Fruit fly (Drosophila melanogaster): ENCODE measurements around the gene CG7768.

The CG7768 gene

dm6 chr3L:14204659-14205568, 13.1 kb upstream of the CG7768 start (continued):
- peak; percentile 51 for TF ChIP-seq ind (GFP tag; optimal IDR thresholded peaks at IDR 0.05)
- no peak for TF ChIP-seq CG3847 (GFP tag; IDR thresholded peaks at IDR 0.05)
- no peak for TF ChIP-seq sr (GFP tag; IDR thresholded peaks at IDR 0.05)
- no peak for TF ChIP-seq CG4617 (GFP tag; optimal IDR thresholded peaks at IDR 0.05; ENCODE audit: borderline replicate concordance)
- no peak for TF ChIP-seq mld (GFP tag; IDR thresholded peaks at IDR 0.05; ENCODE audit: partially characterized antibody)
- TF ChIP-seq CG4328 (GFP tag; optimal IDR thresholded peaks at IDR 0.05), result no peak
- TF ChIP-seq ATbp (GFP tag; optimal IDR thresholded peaks at IDR 0.05), result no peak
- no peak for TF ChIP-seq Blimp-1 (GFP tag; optimal IDR thresholded peaks at IDR 0.05)
- TF ChIP-seq tio (GFP tag; optimal IDR thresholded peaks at IDR 0.05), result peak; percentile 11
- TF ChIP-seq CG2712 (tag; optimal IDR thresholded peaks at IDR 0.05), result peak; percentile 37
- no peak for TF ChIP-seq knrl (GFP tag; IDR thresholded peaks at IDR 0.05; ENCODE audit: partially characterized antibody)
- TF ChIP-seq CG14860 (GFP tag; IDR thresholded peaks at IDR 0.05; ENCODE audit: partially characterized antibody), result no peak
- no peak for TF ChIP-seq CG8359 (GFP tag; optimal IDR thresholded peaks at IDR 0.05; ENCODE audit: borderline replicate concordance)
- no peak for TF ChIP-seq gce (GFP tag; IDR thresholded peaks at IDR 0.05)
- TF ChIP-seq CG13424 (tag; optimal IDR thresholded peaks at IDR 0.05), result peak; percentile 55
- TF ChIP-seq CG13775 (GFP tag; optimal IDR thresholded peaks at IDR 0.05), result no peak
- no peak for TF ChIP-seq CG12104 (GFP tag; optimal IDR thresholded peaks at IDR 0.05)
- no peak for TF ChIP-seq Nf-YB (GFP tag; optimal IDR thresholded peaks at IDR 0.05)
- TF ChIP-seq fd96Cb (tag; optimal IDR thresholded peaks at IDR 0.05), result no peak
- no peak for TF ChIP-seq lola (GFP tag; optimal IDR thresholded peaks at IDR 0.05)
- TF ChIP-seq hb (GFP tag; IDR thresholded peaks at IDR 0.05; ENCODE audit: partially characterized antibody), result no peak
- TF ChIP-seq CrebB (tag; optimal IDR thresholded peaks at IDR 0.05), result no peak
- TF ChIP-seq pb (GFP tag; optimal IDR thresholded peaks at IDR 0.05), result no peak
- TF ChIP-seq CG8290 (GFP tag; optimal IDR thresholded peaks at IDR 0.05), result no peak
- peak in 1 of 2 experiments; percentile 30 for TF ChIP-seq CG8290 (tag; optimal IDR thresholded peaks at IDR 0.05)
- TF ChIP-seq tgo (GFP tag; IDR thresholded peaks at IDR 0.05), result peak; percentile 43; the same call in 1 of the 3 replicates
- no peak for TF ChIP-seq CG4820 (GFP tag; optimal IDR thresholded peaks at IDR 0.05)
- TF ChIP-seq CG10959 (GFP tag; IDR thresholded peaks at IDR 0.05), result no peak
- no peak for TF ChIP-seq wdn (GFP tag; IDR thresholded peaks at IDR 0.05)
- no peak for TF ChIP-seq Ets97D (GFP tag; optimal IDR thresholded peaks at IDR 0.05)
- TF ChIP-seq CG15011 (GFP tag; optimal IDR thresholded peaks at IDR 0.05), result no peak
- peak; percentile 19 for TF ChIP-seq CG34376 (GFP tag; optimal IDR thresholded peaks at IDR 0.05)
- no peak for TF ChIP-seq CG12299 (tag; optimal IDR thresholded peaks at IDR 0.05)
- no peak for TF ChIP-seq cato (GFP tag; optimal IDR thresholded peaks at IDR 0.05; ENCODE audit: borderline replicate concordance)
- no peak for TF ChIP-seq CG17385 (GFP tag; optimal IDR thresholded peaks at IDR 0.05)
- TF ChIP-seq crp (GFP tag; optimal IDR thresholded peaks at IDR 0.05), result no peak
- TF ChIP-seq CG6272 (GFP tag; IDR thresholded peaks at IDR 0.05), result no peak
- TF ChIP-seq CG16779 (GFP tag; IDR thresholded peaks at IDR 0.05), result no peak
- no peak for TF ChIP-seq sens-2 (GFP tag; IDR thresholded peaks at IDR 0.05)
- no peak for TF ChIP-seq gsb (GFP tag; IDR thresholded peaks at IDR 0.05)
- peak; percentile 62 for TF ChIP-seq Sox102F (GFP tag; optimal IDR thresholded peaks at IDR 0.05)
- TF ChIP-seq CG10321 (GFP tag; IDR thresholded peaks at IDR 0.05), result no peak
- peak; percentile 50 for TF ChIP-seq Meics (GFP tag; optimal IDR thresholded peaks at IDR 0.05)
- peak; percentile 31; the same call in 1 of the 2 replicates for TF ChIP-seq CG6689 (GFP tag; IDR thresholded peaks at IDR 0.05)
- TF ChIP-seq CG9215 (GFP tag; IDR thresholded peaks at IDR 0.05), result no peak
- peak; percentile 48 for TF ChIP-seq Hr3 (GFP tag; optimal IDR thresholded peaks at IDR 0.05)
- no peak for TF ChIP-seq Dbx (GFP tag; IDR thresholded peaks at IDR 0.05)
- TF ChIP-seq CG10543 (GFP tag; optimal IDR thresholded peaks at IDR 0.05), result no peak
- TF ChIP-seq psq (GFP tag; optimal IDR thresholded peaks at IDR 0.05), result no peak

Data from whole organism, embryonic.